Worm (Caenorhabditis elegans) whole organism, midembryonic: Measurements from ENCODE around the gene nlr-1.
"Not testable (repeated sequence)": the region's sequence is repeated elsewhere in the genome, so short reads cannot be mapped to it uniquely, and the experiment has no call there.

Experiments
- T22C8.4 ChIP-seq: fragments of 200-800 bp; sonication (Bioruptor generic); IDR thresholded peaks from 2 replicates; pipeline ENCODE4 v1.3.6; 2022; ENCODE audit warnings: missing genetic modification characterization, missing compliant biosample characterization
- cog-1 ChIP-seq: sonication (generic microtip); optimal IDR thresholded peaks from 2 replicates; lab custom pipeline; 2016; ENCODE audit warnings: missing genetic modification characterization, missing compliant biosample characterization
- flt-1 ChIP-seq: fragments of 200-800 bp; sonication (Bioruptor generic); IDR thresholded peaks from 2 replicates; pipeline ENCODE4 v1.3.6; 2022; ENCODE audit warnings: missing genetic modification characterization, missing compliant biosample characterization
- klf-2 ChIP-seq: fragments of 200-800 bp; sonication (Bioruptor generic); conservative IDR thresholded peaks from 2 replicates; pipeline ENCODE4 v1.3.6; 2022; ENCODE audit warnings: missing genetic modification reagents, missing genetic modification characterization, missing compliant biosample characterization
- med-1 ChIP-seq: sonication (generic microtip); optimal IDR thresholded peaks from 2 replicates; lab custom pipeline; 2017; ENCODE audit warnings: missing genetic modification characterization, mild to moderate bottlenecking, missing compliant biosample characterization, antibody characterized with exemption, missing genetic modification reagents; ENCODE audit not compliant: insufficient read depth
- ref-1 ChIP-seq: fragments of 200-800 bp; sonication (Bioruptor generic); conservative IDR thresholded peaks from 2 replicates; pipeline ENCODE4 v1.3.6; 2022; ENCODE audit warnings: missing genetic modification reagents, missing genetic modification characterization, missing compliant biosample characterization
- tab-1 ChIP-seq: fragments of 200-800 bp; sonication (Bioruptor generic); IDR thresholded peaks from 2 replicates; pipeline ENCODE4 v1.3.6; 2022; ENCODE audit warnings: missing genetic modification characterization, missing compliant biosample characterization
- ztf-23 ChIP-seq: fragments of 200-800 bp; sonication (Bioruptor generic); IDR thresholded peaks from 2 replicates; pipeline ENCODE4 v1.3.6; 2022; ENCODE audit warnings: missing genetic modification reagents, missing genetic modification characterization, missing compliant biosample characterization
- ztf-29 ChIP-seq: fragments of 200-800 bp; sonication (Bioruptor generic); IDR thresholded peaks from 2 replicates; pipeline ENCODE4 v1.3.6; 2022; ENCODE audit warnings: missing genetic modification reagents, missing genetic modification characterization, missing compliant biosample characterization

The nlr-1 gene

ce11 chrIV:12178235-12178634, at the start of gene nlr-1:
TSS of gene nlr-1 (minus strand) at chrIV:12178335.
- TF ChIP-seq tab-1; ztf-23 (GFP tag; lab: Robert Waterston, UW); cog-1 (tag; lab: Kevin White, UChicago): not testable (repeated sequence)

DNA sequence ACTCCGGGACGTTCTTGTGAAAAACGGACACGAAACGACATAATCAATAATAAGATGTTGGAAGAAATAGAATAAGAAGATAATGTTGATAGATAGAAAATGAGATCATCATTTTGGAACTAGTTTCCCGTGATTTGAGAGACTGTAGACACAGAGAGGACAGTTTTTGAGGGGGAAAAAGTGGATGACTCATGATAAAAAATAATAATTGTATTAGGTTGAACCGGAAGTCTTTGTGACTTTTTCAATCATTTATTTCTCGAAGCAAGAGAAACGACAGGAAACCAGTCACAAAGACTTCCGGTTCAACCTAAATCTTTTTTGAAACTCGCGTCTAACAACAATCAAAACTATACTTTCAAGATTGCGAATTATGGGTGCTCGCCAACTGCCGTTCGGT, 48.9 kb upstream of the nlr-1 start, which contains the start of gene mlt-3:
TSS of gene mlt-3 (minus strand) at position 101 of the 400 bp plus-strand sequence.
- TF ChIP-seq ztf-29 (GFP tag; lab: Robert Waterston, UW) (no peak), cog-1 (tag; lab: Kevin White, UChicago) (no peak), T22C8.4 (GFP tag; lab: Robert Waterston, UW) (no peak), flt-1 (no peak), ztf-23 (GFP tag; lab: Robert Waterston, UW) (no peak), tab-1 (no peak), ref-1 (GFP tag; lab: Robert Waterston, UW) (no peak), med-1 (no peak), klf-2 (no peak)

DNA sequence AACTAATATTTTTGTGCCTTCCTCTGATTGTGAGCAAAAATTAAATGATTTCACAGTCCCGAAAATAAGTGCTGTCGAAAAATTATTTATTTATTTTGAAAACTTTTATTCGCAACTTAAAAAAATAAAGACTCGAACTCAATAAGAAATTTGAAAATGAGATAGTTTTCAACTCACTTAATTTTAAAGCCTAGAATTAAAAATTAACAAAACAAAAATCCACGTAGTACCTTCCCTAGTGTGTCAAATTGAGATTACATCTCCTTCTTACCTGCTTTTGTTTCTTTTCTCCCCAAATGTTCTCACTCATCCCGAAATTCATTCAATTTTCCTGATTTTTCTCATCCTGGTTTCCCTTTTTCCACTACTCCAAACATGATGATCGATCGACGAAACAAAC, 41.2 kb upstream of the nlr-1 start, which contains the start of gene F35G2.5:
TSS of gene F35G2.5 (plus strand) at position 301 of the 400 bp plus-strand sequence.
- no peak for TF ChIP-seq med-1
- no peak for TF ChIP-seq ref-1 (GFP tag; lab: Robert Waterston, UW)
- no peak for TF ChIP-seq cog-1 (tag; lab: Kevin White, UChicago)

- TF ChIP-seq ztf-29 (GFP tag; lab: Robert Waterston, UW) (no peak), tab-1 (no peak), ztf-23 (GFP tag; lab: Robert Waterston, UW) (no peak), T22C8.4 (GFP tag; lab: Robert Waterston, UW) (no peak), klf-2 (no peak), cog-1 (tag; lab: Kevin White, UChicago) (no peak), med-1 (no peak), ref-1 (GFP tag; lab: Robert Waterston, UW) (no peak), flt-1 (no peak)
These were observed 40.1 kb upstream of the nlr-1 start for ce11 chrIV:12218253-12218652.

DNA sequence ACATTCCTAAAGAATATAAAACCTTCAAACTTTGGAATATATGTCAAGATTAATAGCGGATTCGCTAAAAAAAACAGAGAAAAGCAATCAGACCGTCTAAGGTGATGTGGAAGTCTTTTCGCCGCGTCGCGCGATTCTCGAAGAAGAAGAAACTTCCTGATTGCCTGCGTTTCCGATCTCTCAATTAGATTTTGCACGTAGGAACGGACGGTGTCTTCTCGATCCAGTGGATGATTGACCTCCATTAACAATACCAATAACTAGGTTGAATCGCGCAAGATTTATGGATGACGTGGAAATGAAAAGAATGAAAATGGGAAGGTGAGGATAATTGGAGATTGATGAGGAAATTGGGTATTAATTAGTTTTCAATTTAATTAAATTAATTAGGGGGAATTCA, 39.0 kb upstream of the nlr-1 start:
- TF ChIP-seq klf-2: no peak
- TF ChIP-seq flt-1: no peak
- no peak for TF ChIP-seq ztf-23 (GFP tag; lab: Robert Waterston, UW)
- no peak for TF ChIP-seq tab-1
- no peak for TF ChIP-seq ref-1 (GFP tag; lab: Robert Waterston, UW)
- no peak for TF ChIP-seq T22C8.4 (GFP tag; lab: Robert Waterston, UW)
- TF ChIP-seq cog-1 (tag; lab: Kevin White, UChicago): no peak

- TF ChIP-seq ztf-29 (GFP tag; lab: Robert Waterston, UW): no peak
- no peak for TF ChIP-seq ref-1 (GFP tag; lab: Robert Waterston, UW)
These were observed 37.7 kb upstream of the nlr-1 start, which contains the start of gene phy-2 for ce11 chrIV:12215762-12216295. TSS of gene phy-2 (minus strand) at chrIV:12215987.

ce11 chrIV:12212814-12213213, 34.7 kb upstream of the nlr-1 start:
- TF ChIP-seq klf-2 (no peak), med-1 (no peak), flt-1 (no peak), ref-1 (GFP tag; lab: Robert Waterston, UW) (no peak), tab-1 (no peak), ztf-23 (GFP tag; lab: Robert Waterston, UW) (no peak), cog-1 (tag; lab: Kevin White, UChicago) (no peak)

- no peak for TF ChIP-seq cog-1 (tag; lab: Kevin White, UChicago)
- TF ChIP-seq ztf-23 (GFP tag; lab: Robert Waterston, UW): no peak
- TF ChIP-seq klf-2: no peak
- no peak for TF ChIP-seq med-1
- TF ChIP-seq ref-1 (GFP tag; lab: Robert Waterston, UW): no peak
- TF ChIP-seq ztf-29 (GFP tag; lab: Robert Waterston, UW): no peak
- TF ChIP-seq flt-1: no peak
- TF ChIP-seq tab-1: no peak
- no peak for TF ChIP-seq T22C8.4 (GFP tag; lab: Robert Waterston, UW)
These were observed 33.2 kb upstream of the nlr-1 start for ce11 chrIV:12211292-12211691.

DNA sequence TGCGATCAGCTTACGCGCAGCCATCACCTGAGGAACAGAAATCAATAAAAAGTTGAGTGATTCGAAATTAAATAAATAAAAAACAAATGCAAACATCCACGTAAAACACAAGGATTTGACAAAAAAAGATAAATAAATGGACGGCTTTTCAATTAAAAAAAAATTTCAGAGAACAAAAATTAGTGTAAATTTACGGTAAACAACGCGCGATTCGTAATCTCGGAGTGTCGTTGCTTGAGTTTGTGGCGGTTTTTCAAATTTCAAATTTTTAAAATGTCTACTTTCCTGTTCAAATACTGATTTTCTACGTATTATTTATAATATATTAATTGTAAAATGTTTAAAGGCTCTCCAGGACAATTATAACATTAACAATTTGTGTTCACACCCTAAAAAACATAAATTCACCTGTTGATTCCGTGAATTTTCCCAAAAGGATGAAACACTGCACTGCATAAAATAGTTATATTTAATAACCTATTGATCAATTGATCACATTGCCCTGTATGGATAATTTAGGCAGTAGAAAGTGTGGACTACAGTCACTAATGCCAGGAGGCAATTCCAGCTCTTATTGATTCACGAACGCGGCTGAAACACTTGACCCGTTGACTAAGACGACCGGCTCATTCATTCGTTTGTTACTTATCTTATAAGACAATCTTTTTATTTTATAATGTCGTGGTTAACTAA, 31.0 kb upstream of the nlr-1 start, which contains the start of the genes marb-1 and F35G2.3:
TSS of gene marb-1 (minus strand) at position 27 of the 693 bp plus-strand sequence.
TSS of gene F35G2.3 (plus strand) at position 643 of the 693 bp plus-strand sequence.
- TF ChIP-seq med-1 (no peak), ref-1 (GFP tag; lab: Robert Waterston, UW) (no peak), tab-1 (no peak)

ce11 chrIV:12207873-12208272, 29.7 kb upstream of the nlr-1 start:
- no peak for TF ChIP-seq med-1
- TF ChIP-seq flt-1: no peak
- TF ChIP-seq T22C8.4 (GFP tag; lab: Robert Waterston, UW): no peak
- TF ChIP-seq ztf-29 (GFP tag; lab: Robert Waterston, UW): no peak
- no peak for TF ChIP-seq tab-1
- TF ChIP-seq ztf-23 (GFP tag; lab: Robert Waterston, UW): no peak
- no peak for TF ChIP-seq cog-1 (tag; lab: Kevin White, UChicago)
- TF ChIP-seq ref-1 (GFP tag; lab: Robert Waterston, UW): no peak
- no peak for TF ChIP-seq klf-2

DNA sequence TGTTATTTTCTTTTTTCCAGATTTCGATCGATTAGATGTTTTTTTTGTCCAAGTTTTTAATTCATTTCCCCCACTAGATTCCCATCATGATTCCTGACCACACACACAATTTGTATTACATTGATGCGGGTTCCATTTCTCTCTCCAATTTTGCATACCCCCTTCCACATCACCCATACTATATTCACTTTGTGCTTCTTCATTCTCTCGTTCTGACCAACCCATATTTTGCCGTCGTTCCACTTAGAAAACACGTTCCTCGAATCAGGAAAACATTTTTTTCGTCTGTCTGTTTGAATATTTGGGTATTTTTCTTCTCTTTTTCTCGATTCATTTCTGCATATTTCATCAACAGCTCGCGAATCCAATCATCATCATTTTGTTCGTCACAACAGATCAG, 29.3 kb upstream of the nlr-1 start:
- TF ChIP-seq klf-2 (no peak), flt-1 (no peak), tab-1 (no peak), ztf-23 (GFP tag; lab: Robert Waterston, UW) (no peak), med-1 (no peak), ref-1 (GFP tag; lab: Robert Waterston, UW) (no peak), ztf-29 (GFP tag; lab: Robert Waterston, UW) (no peak), cog-1 (tag; lab: Kevin White, UChicago) (no peak), T22C8.4 (GFP tag; lab: Robert Waterston, UW) (no peak)
